Fruit fly (Drosophila melanogaster) whole organism, embryonic: ENCODE results near the gene CG34160.

Experiments used
- Adf1 ChIP-seq: fragments of 200-800 bp; sonication (Bioruptor generic); IDR thresholded peaks from 2 replicates; pipeline ENCODE4 v1.3.6; 2022; ENCODE audit warnings: missing biosample characterization, missing genetic modification characterization
- CG10366 ChIP-seq: fragments of 200-800 bp; sonication (Bioruptor generic); IDR thresholded peaks from 2 replicates; pipeline ENCODE4 v1.3.6; 2022; ENCODE audit warnings: missing biosample characterization, missing genetic modification characterization
- CG11456 ChIP-seq: fragments of 200-800 bp; sonication (Bioruptor generic); IDR thresholded peaks from 3 replicates; pipeline ENCODE4 v1.3.6; 2022; ENCODE audit warnings: missing biosample characterization, missing genetic modification characterization
- CG1233 ChIP-seq: fragments of 200-800 bp; sonication (Bioruptor generic); optimal IDR thresholded peaks from 4 replicates; lab custom pipeline; 2018; ENCODE audit warnings: missing biosample characterization, mild to moderate bottlenecking, missing genetic modification characterization
- CG12744 ChIP-seq: fragments of 200-800 bp; sonication (Bioruptor generic); optimal IDR thresholded peaks from 2 replicates; lab custom pipeline; 2016; ENCODE audit warnings: missing biosample characterization, missing genetic modification characterization
- CG12769 ChIP-seq: fragments of 200-800 bp; sonication (Bioruptor generic); optimal IDR thresholded peaks from 2 replicates; lab custom pipeline; 2019; ENCODE audit warnings: missing biosample characterization, mild to moderate bottlenecking, missing genetic modification characterization, moderate library complexity
- CG15073 ChIP-seq: fragments of 200-800 bp; sonication (Bioruptor generic); optimal IDR thresholded peaks from 2 replicates; lab custom pipeline; 2016; ENCODE audit warnings: missing biosample characterization, missing genetic modification characterization
- CG1603 ChIP-seq: fragments of 200-800 bp; sonication (Bioruptor generic); optimal IDR thresholded peaks from 2 replicates; lab custom pipeline; 2019; ENCODE audit warnings: missing biosample characterization, mild to moderate bottlenecking, missing genetic modification characterization, moderate library complexity
- CG16779 ChIP-seq: fragments of 200-800 bp; sonication (Bioruptor generic); IDR thresholded peaks from 2 replicates; pipeline ENCODE4 v1.3.6; 2022; ENCODE audit warnings: missing biosample characterization, missing genetic modification characterization
- CG17802 ChIP-seq: fragments of 200-800 bp; sonication (Bioruptor generic); optimal IDR thresholded peaks from 2 replicates; lab custom pipeline; 2018; ENCODE audit warnings: missing biosample characterization, mild to moderate bottlenecking, missing genetic modification characterization, moderate library complexity
- CG18619 ChIP-seq: fragments of 200-800 bp; sonication (Bioruptor generic); optimal IDR thresholded peaks from 3 replicates; lab custom pipeline; 2017; ENCODE audit warnings: missing biosample characterization, mild to moderate bottlenecking, missing genetic modification characterization
- CG2120 ChIP-seq: fragments of 200-800 bp; sonication (Bioruptor generic); optimal IDR thresholded peaks from 3 replicates; lab custom pipeline; 2016; ENCODE audit warnings: missing biosample characterization, missing genetic modification characterization
- CG2889 ChIP-seq: fragments of 200-800 bp; sonication (Bioruptor generic); IDR thresholded peaks from 3 replicates; pipeline ENCODE4 v1.3.6; 2022; ENCODE audit warnings: missing biosample characterization, missing genetic modification characterization
- CG30431 ChIP-seq: fragments of 200-800 bp; sonication (Bioruptor generic); optimal IDR thresholded peaks from 2 replicates; lab custom pipeline; 2017; ENCODE audit warnings: missing biosample characterization, missing genetic modification characterization
- CG4424 ChIP-seq: fragments of 200-800 bp; sonication (Bioruptor generic); optimal IDR thresholded peaks from 3 replicates; lab custom pipeline; 2016; ENCODE audit warnings: missing biosample characterization, missing genetic modification characterization
- CG6854 ChIP-seq: fragments of 200-800 bp; sonication (Bioruptor generic); optimal IDR thresholded peaks from 3 replicates; lab custom pipeline; 2017; ENCODE audit warnings: missing biosample characterization, mild to moderate bottlenecking, missing genetic modification characterization
- CG7372 ChIP-seq: fragments of 200-800 bp; sonication (Bioruptor generic); IDR thresholded peaks from 2 replicates; pipeline ENCODE4 v1.3.6; 2022; ENCODE audit warnings: missing biosample characterization, missing genetic modification characterization
- CG7963 ChIP-seq: fragments of 200-800 bp; sonication (Bioruptor generic); IDR thresholded peaks from 3 replicates; pipeline ENCODE4 v1.3.6; 2022; ENCODE audit warnings: missing biosample characterization, missing genetic modification characterization; ENCODE audit not compliant: partially characterized antibody
- CG8290 ChIP-seq, 3 experiments: fragments of 200-800 bp; sonication (Bioruptor generic); optimal IDR thresholded peaks; 2 replicates each; lab custom pipeline; 2016 to 2019; ENCODE audit warnings: missing biosample characterization in 3 of 3, missing genetic modification characterization in 3 of 3, mild to moderate bottlenecking in 2 of 3, moderate library complexity in 1 of 3
- CG9932 ChIP-seq: fragments of 200-800 bp; sonication (Bioruptor generic); IDR thresholded peaks from 2 replicates; pipeline ENCODE4 v1.3.6; 2022; ENCODE audit warnings: missing biosample characterization, missing genetic modification characterization
- Dfd ChIP-seq, 2 experiments: fragments of >200 bp; optimal IDR thresholded peaks; 2 replicates each; lab custom pipeline; 2017; ENCODE audit warnings: missing biosample characterization in 2 of 2, missing genetic modification characterization in 2 of 2
- Dip3 ChIP-seq: fragments of 200-800 bp; sonication (Bioruptor generic); optimal IDR thresholded peaks from 3 replicates; lab custom pipeline; 2016; ENCODE audit warnings: missing biosample characterization, missing genetic modification characterization
- Hr51 ChIP-seq, 2 experiments: fragments of 200-800 bp; sonication (Bioruptor generic); optimal IDR thresholded peaks; 2 replicates in 1 of 2; 3 replicates in 1 of 2; lab custom pipeline; 2016 to 2018; ENCODE audit warnings: missing biosample characterization in 2 of 2, missing genetic modification characterization in 2 of 2, mild to moderate bottlenecking in 1 of 2, moderate library complexity in 1 of 2
- Jarid2 ChIP-seq: fragments of 200-800 bp; sonication (Bioruptor generic); optimal IDR thresholded peaks from 3 replicates; lab custom pipeline; 2017; ENCODE audit warnings: mild to moderate bottlenecking, missing biosample characterization, missing genetic modification reagents, missing genetic modification characterization
- Mad ChIP-seq: fragments of 200-800 bp; sonication (Bioruptor generic); optimal IDR thresholded peaks from 2 replicates; lab custom pipeline; 2016; ENCODE audit warnings: missing biosample characterization, missing genetic modification characterization
- Med ChIP-seq: fragments of 200-800 bp; sonication (Bioruptor generic); peaks from one replicate; lab custom pipeline; 2016; ENCODE audit warnings: missing biosample characterization, missing genetic modification characterization, mild to moderate bottlenecking, inconsistent platforms, moderate library complexity
- Meics ChIP-seq: fragments of 200-800 bp; sonication (Bioruptor generic); optimal IDR thresholded peaks from 2 replicates; lab custom pipeline; 2017; ENCODE audit warnings: missing biosample characterization, mild to moderate bottlenecking, missing genetic modification characterization
- NK7.1 ChIP-seq: fragments of 200-800 bp; sonication (Bioruptor generic); optimal IDR thresholded peaks from 3 replicates; lab custom pipeline; 2016; ENCODE audit warnings: missing biosample characterization, missing genetic modification characterization
- Poxn ChIP-seq: fragments of 200-800 bp; sonication (Bioruptor generic); IDR thresholded peaks from 2 replicates; pipeline ENCODE4 v1.3.6; 2022; ENCODE audit warnings: missing biosample characterization, missing genetic modification characterization
- Sox100B ChIP-seq: fragments of 200-800 bp; sonication (Bioruptor generic); optimal IDR thresholded peaks from 3 replicates; lab custom pipeline; 2018; ENCODE audit warnings: missing biosample characterization, mild to moderate bottlenecking, missing genetic modification characterization
- Xbp1 ChIP-seq: fragments of 200-800 bp; sonication (Bioruptor generic); optimal IDR thresholded peaks from 3 replicates; lab custom pipeline; 2016; ENCODE audit warnings: missing biosample characterization, mild to moderate bottlenecking, missing genetic modification characterization
- Xrp1 ChIP-seq: fragments of 200-800 bp; sonication (Bioruptor generic); IDR thresholded peaks from 2 replicates; pipeline ENCODE4 v1.3.6; 2022; ENCODE audit warnings: missing biosample characterization, missing genetic modification characterization
- ase ChIP-seq: fragments of 200-800 bp; sonication (Bioruptor generic); IDR thresholded peaks from 3 replicates; pipeline ENCODE4 v1.3.6; 2022; ENCODE audit warnings: missing biosample characterization, missing genetic modification characterization
- ato ChIP-seq: fragments of 200-800 bp; sonication (Bioruptor generic); IDR thresholded peaks from 2 replicates; pipeline ENCODE4 v1.3.6; 2022; ENCODE audit warnings: missing biosample characterization, missing genetic modification characterization; ENCODE audit not compliant: partially characterized antibody
- btn ChIP-seq: fragments of 200-800 bp; sonication (Bioruptor generic); optimal IDR thresholded peaks from 2 replicates; lab custom pipeline; 2016; ENCODE audit warnings: missing biosample characterization, missing genetic modification characterization
- exex ChIP-seq: fragments of 200-800 bp; sonication (Bioruptor generic); optimal IDR thresholded peaks from 4 replicates; lab custom pipeline; 2018; ENCODE audit warnings: missing biosample characterization, mild to moderate bottlenecking, missing genetic modification characterization, moderate library complexity
- fd3F ChIP-seq: fragments of 200-800 bp; sonication (Bioruptor generic); optimal IDR thresholded peaks from 2 replicates; lab custom pipeline; 2018; ENCODE audit warnings: missing biosample characterization, mild to moderate bottlenecking, missing genetic modification characterization, moderate library complexity
- fd96Cb ChIP-seq: fragments of 200-800 bp; sonication (Bioruptor generic); optimal IDR thresholded peaks from 2 replicates; lab custom pipeline; 2018; ENCODE audit warnings: missing biosample characterization, mild to moderate bottlenecking, missing genetic modification characterization, moderate library complexity
- gcm ChIP-seq: fragments of 200-800 bp; sonication (Bioruptor generic); optimal IDR thresholded peaks from 2 replicates; lab custom pipeline; 2019; ENCODE audit warnings: missing biosample characterization, mild to moderate bottlenecking, missing genetic modification characterization, moderate library complexity
- hb ChIP-seq: fragments of 200-800 bp; sonication (Bioruptor generic); IDR thresholded peaks from 3 replicates; pipeline ENCODE4 v1.3.6; 2022; ENCODE audit warnings: missing biosample characterization, missing genetic modification characterization; ENCODE audit not compliant: partially characterized antibody
- p53 ChIP-seq: fragments of 200-800 bp; sonication (Bioruptor generic); optimal IDR thresholded peaks from 2 replicates; lab custom pipeline; 2016; ENCODE audit warnings: missing biosample characterization, missing genetic modification characterization
- prd ChIP-seq, 3 experiments: fragments of >200 bp in 2 of 3; fragments of 200-800 bp in 1 of 3; sonication (Bioruptor generic) in 1 of 3; optimal IDR thresholded peaks in 2 of 3; IDR thresholded peaks in 1 of 3; 2 replicates in 2 of 3; 3 replicates in 1 of 3; pipeline versions ENCODE4 v1.3.6 to Lab custom; 2017 to 2022; ENCODE audit warnings: missing biosample characterization in 1 of 3, missing genetic modification characterization in 1 of 3
- pum ChIP-seq: fragments of 200-800 bp; sonication (Bioruptor generic); optimal IDR thresholded peaks from 2 replicates; lab custom pipeline; 2016; ENCODE audit warnings: missing biosample characterization, missing genetic modification characterization
- sens ChIP-seq: fragments of 200-800 bp; sonication (Bioruptor generic); peaks from one replicate; lab custom pipeline; 2016; ENCODE audit warnings: missing biosample characterization, missing genetic modification characterization
- seq ChIP-seq: fragments of 200-800 bp; sonication (Bioruptor generic); IDR thresholded peaks from 2 replicates; pipeline ENCODE4 v1.3.6; 2022; ENCODE audit warnings: missing biosample characterization, missing genetic modification characterization
- shn ChIP-seq: fragments of 200-800 bp; sonication (Bioruptor generic); optimal IDR thresholded peaks from 3 replicates; lab custom pipeline; 2016; ENCODE audit warnings: missing biosample characterization, missing genetic modification characterization
- sim ChIP-seq: fragments of 200-800 bp; sonication (Bioruptor generic); IDR thresholded peaks from 2 replicates; pipeline ENCODE4 v1.3.6; 2022; ENCODE audit warnings: missing biosample characterization, missing genetic modification characterization
- usp ChIP-seq: fragments of >200 bp; optimal IDR thresholded peaks from 2 replicates; lab custom pipeline; 2017; ENCODE audit warnings: missing biosample characterization, missing genetic modification characterization
- wek ChIP-seq: fragments of 200-800 bp; sonication (Bioruptor generic); optimal IDR thresholded peaks from 3 replicates; lab custom pipeline; 2018; ENCODE audit warnings: missing biosample characterization, mild to moderate bottlenecking, missing genetic modification characterization, moderate library complexity
- zfh1 ChIP-seq: fragments of 200-800 bp; sonication (Bioruptor generic); IDR thresholded peaks from 3 replicates; pipeline ENCODE4 v1.3.6; 2022; ENCODE audit warnings: missing biosample characterization, missing genetic modification characterization

CG34160 gene

DNA sequence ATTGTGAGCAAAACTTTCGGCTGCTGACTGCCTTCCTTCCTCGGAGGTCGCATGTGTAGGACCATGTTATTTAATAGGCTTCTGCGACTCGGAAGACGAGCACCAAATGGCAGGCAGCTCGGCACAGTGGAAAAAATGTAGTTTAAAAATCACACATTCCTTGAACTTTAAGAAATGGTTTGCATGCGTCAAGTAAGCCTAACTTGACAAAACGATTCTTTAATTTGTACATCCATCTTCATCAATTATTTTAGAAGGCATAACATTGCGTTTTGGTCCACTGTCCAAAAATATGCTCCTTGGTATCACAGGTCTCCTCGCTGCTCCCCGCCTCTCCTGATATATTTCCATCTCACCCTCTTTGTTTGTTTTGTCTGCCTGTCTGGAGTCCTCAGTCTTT is 13.9 kb upstream of the CG34160 start (continued):
- TF ChIP-seq CG9932, result peak; percentile 69
- no peak for TF ChIP-seq CG15073
- no peak for TF ChIP-seq hb (GFP tag; lab: Robert Waterston, UW)
- TF ChIP-seq Mad, result no peak
- peak; percentile 91 for TF ChIP-seq Med (GFP tag; lab: Kevin White, UChicago)
- TF ChIP-seq CG2120, result peak; percentile 78
- no peak for TF ChIP-seq Dfd (GFP tag; optimal IDR thresholded peaks at IDR 0.05; lab: Kevin White, UChicago)
- TF ChIP-seq Dip3 (GFP tag; lab: Kevin White, UChicago), result peak; percentile 35
- no peak for TF ChIP-seq CG16779
- TF ChIP-seq CG2889 (GFP tag; lab: Robert Waterston, UW), result peak; percentile 48; the same call in 1 of the 3 replicates
- TF ChIP-seq CG7372, result peak; percentile 31; the same call in 1 of the 2 replicates
- TF ChIP-seq NK7.1 (GFP tag; lab: Kevin White, UChicago), result peak; percentile 14
- no peak for TF ChIP-seq CG30431 (GFP tag; lab: Kevin White, UChicago)
- TF ChIP-seq Meics (GFP tag; lab: Kevin White, UChicago), result peak; percentile 72
- 0 out of 2 replicates have a peak, but pooled peaks have one; percentile 26 for TF ChIP-seq CG10366 (GFP tag; lab: Robert Waterston, UW)
- TF ChIP-seq Adf1 (GFP tag; lab: Robert Waterston, UW), result peak; percentile 50; the same call in 1 of the 2 replicates
- peak; percentile 54 for TF ChIP-seq CG6854 (GFP tag; lab: Kevin White, UChicago)
- peak; percentile 28 for TF ChIP-seq Xbp1 (GFP tag; lab: Kevin White, UChicago)
- TF ChIP-seq prd (optimal IDR thresholded peaks at IDR 0.05; lab: Kevin White, UChicago), result no peak
- peak; percentile 63; the same call in 2 of the 3 replicates for TF ChIP-seq prd (GFP tag; IDR thresholded peaks at IDR 0.05; lab: Robert Waterston, UW)
- TF ChIP-seq Sox100B (GFP tag; lab: Kevin White, UChicago), result no peak
- peak; percentile 70 for TF ChIP-seq CG12769 (tag; lab: Kevin White, UChicago)
- peak; percentile 36; the same call in 1 of the 3 replicates for TF ChIP-seq zfh1 (GFP tag; lab: Robert Waterston, UW)
- TF ChIP-seq CG7963 (GFP tag; lab: Robert Waterston, UW), result no peak
- TF ChIP-seq gcm (GFP tag; lab: Kevin White, UChicago), result no peak
- TF ChIP-seq ato (GFP tag; lab: Robert Waterston, UW), result no peak
- peak; percentile 26 for TF ChIP-seq CG1233 (GFP tag; lab: Kevin White, UChicago)
- TF ChIP-seq Hr51 (GFP tag; optimal IDR thresholded peaks at IDR 0.05; lab: Kevin White, UChicago), result peak; percentile 25 to 54
- TF ChIP-seq usp, result no peak
- TF ChIP-seq pum (GFP tag; lab: Kevin White, UChicago), result peak; percentile 14
- TF ChIP-seq sens (GFP tag; lab: Kevin White, UChicago), result peak; percentile 86
- no peak for TF ChIP-seq exex (tag; lab: Kevin White, UChicago)
- peak; percentile 10 for TF ChIP-seq fd96Cb (tag; lab: Kevin White, UChicago)
- TF ChIP-seq CG18619 (GFP tag; lab: Kevin White, UChicago), result peak; percentile 49
- peak; percentile 40; the same call in 1 of the 3 replicates for TF ChIP-seq ase (GFP tag; lab: Robert Waterston, UW)
- TF ChIP-seq CG8290 (GFP tag; optimal IDR thresholded peaks at IDR 0.05; lab: Kevin White, UChicago), result no peak
- TF ChIP-seq CG8290 (tag; optimal IDR thresholded peaks at IDR 0.05; lab: Kevin White, UChicago), result peak in 1 of 2 experiments; percentile 80
- no peak for TF ChIP-seq p53
- TF ChIP-seq CG17802 (tag; lab: Kevin White, UChicago), result no peak
- TF ChIP-seq fd3F, result peak; percentile 19
- TF ChIP-seq CG12744 (GFP tag; lab: Kevin White, UChicago), result no peak
- peak; percentile 58 for TF ChIP-seq CG1603 (tag; lab: Kevin White, UChicago)
- 0 out of 3 replicates have a peak, but pooled peaks have one; percentile 64 for TF ChIP-seq CG11456 (GFP tag; lab: Robert Waterston, UW)
- peak; percentile 65 for TF ChIP-seq Xrp1 (GFP tag; lab: Robert Waterston, UW)
- TF ChIP-seq btn (GFP tag; lab: Kevin White, UChicago), result no peak
- no peak for TF ChIP-seq wek (GFP tag; lab: Kevin White, UChicago)
- peak; percentile 22 for TF ChIP-seq shn (GFP tag; lab: Kevin White, UChicago)
- 0 out of 2 replicates have a peak, but pooled peaks have one; percentile 26 for TF ChIP-seq sim (GFP tag; lab: Robert Waterston, UW)
- 0 out of 2 replicates have a peak, but pooled peaks have one; percentile 24 for TF ChIP-seq seq (GFP tag; lab: Robert Waterston, UW)
- TF ChIP-seq Poxn (GFP tag; lab: Robert Waterston, UW), result 0 out of 2 replicates have a peak, but pooled peaks have one; percentile 9
- no peak for TF ChIP-seq CG4424
- TF ChIP-seq Jarid2 (GFP tag; lab: Kevin White, UChicago), result no peak
